Fruit fly (Drosophila melanogaster) whole organism, embryonic: ENCODE measurements around the gene Ccp84Ac.

Experiments
- Ada2b ChIP-seq: fragments of 200-800 bp; sonication (Bioruptor generic); IDR thresholded peaks from 2 replicates; pipeline ENCODE4 v1.3.6; 2022; ENCODE audit warnings: missing biosample characterization, missing genetic modification characterization
- Bteb2 ChIP-seq: fragments of 200-800 bp; sonication (Bioruptor generic); optimal IDR thresholded peaks from 2 replicates; lab custom pipeline; 2016; ENCODE audit warnings: missing biosample characterization, missing genetic modification characterization
- CG10321 ChIP-seq: fragments of 200-800 bp; sonication (Bioruptor generic); IDR thresholded peaks from 2 replicates; pipeline ENCODE4 v1.3.6; 2022; ENCODE audit warnings: missing biosample characterization, missing genetic modification characterization
- CG11093 ChIP-seq: fragments of 200-800 bp; sonication (Bioruptor generic); IDR thresholded peaks from 3 replicates; pipeline ENCODE4 v1.3.6; 2022; ENCODE audit warnings: missing biosample characterization, missing genetic modification characterization
- CG11504 ChIP-seq: fragments of 200-800 bp; sonication (Bioruptor generic); optimal IDR thresholded peaks from 3 replicates; lab custom pipeline; 2019; ENCODE audit warnings: missing biosample characterization, mild to moderate bottlenecking, missing genetic modification characterization, moderate library complexity
- CG11696 ChIP-seq: fragments of 200-800 bp; sonication (Bioruptor generic); IDR thresholded peaks from 2 replicates; pipeline ENCODE4 v1.3.6; 2022; ENCODE audit warnings: missing biosample characterization, missing genetic modification characterization
- CG1233 ChIP-seq: fragments of 200-800 bp; sonication (Bioruptor generic); optimal IDR thresholded peaks from 4 replicates; lab custom pipeline; 2018; ENCODE audit warnings: missing biosample characterization, mild to moderate bottlenecking, missing genetic modification characterization
- CG15601 ChIP-seq: fragments of 200-800 bp; sonication (Bioruptor generic); optimal IDR thresholded peaks from 3 replicates; lab custom pipeline; 2019; ENCODE audit warnings: missing biosample characterization, mild to moderate bottlenecking, missing genetic modification characterization, moderate library complexity
- CG16779 ChIP-seq: fragments of 200-800 bp; sonication (Bioruptor generic); IDR thresholded peaks from 2 replicates; pipeline ENCODE4 v1.3.6; 2022; ENCODE audit warnings: missing biosample characterization, missing genetic modification characterization
- CG17912 ChIP-seq: fragments of 200-800 bp; sonication (Bioruptor generic); optimal IDR thresholded peaks from 2 replicates; lab custom pipeline; 2018; ENCODE audit warnings: missing biosample characterization, mild to moderate bottlenecking, missing genetic modification characterization
- CG18262 ChIP-seq: fragments of 200-800 bp; optimal IDR thresholded peaks from 3 replicates; lab custom pipeline; 2019; ENCODE audit warnings: missing biosample characterization, mild to moderate bottlenecking, missing genetic modification characterization, moderate library complexity
- CG2116 ChIP-seq: fragments of 200-800 bp; sonication (Bioruptor generic); optimal IDR thresholded peaks from 3 replicates; lab custom pipeline; 2018; ENCODE audit warnings: missing biosample characterization, mild to moderate bottlenecking, missing genetic modification characterization
- CG2199 ChIP-seq: fragments of 200-800 bp; sonication (Bioruptor generic); IDR thresholded peaks from 3 replicates; pipeline ENCODE4 v1.3.6; 2022; ENCODE audit warnings: missing biosample characterization, missing genetic modification characterization
- CG5245 ChIP-seq: fragments of 200-800 bp; sonication (Bioruptor generic); optimal IDR thresholded peaks from 3 replicates; lab custom pipeline; 2016; ENCODE audit warnings: missing biosample characterization, missing genetic modification characterization
- CG6272 ChIP-seq: fragments of 200-800 bp; sonication (Bioruptor generic); IDR thresholded peaks from 2 replicates; pipeline ENCODE4 v1.3.6; 2022; ENCODE audit warnings: missing biosample characterization, missing genetic modification characterization
- CG6683 ChIP-seq: fragments of 200-800 bp; sonication (Bioruptor generic); optimal IDR thresholded peaks from 2 replicates; lab custom pipeline; 2017; ENCODE audit warnings: missing biosample characterization, mild to moderate bottlenecking, missing genetic modification characterization, missing genetic modification reagents
- CG7745 ChIP-seq: fragments of 200-800 bp; sonication (Bioruptor generic); optimal IDR thresholded peaks from 2 replicates; lab custom pipeline; 2018; ENCODE audit warnings: missing biosample characterization, mild to moderate bottlenecking, missing genetic modification characterization, moderate library complexity
- CG7928 ChIP-seq: fragments of 200-800 bp; sonication (Bioruptor generic); optimal IDR thresholded peaks from 2 replicates; lab custom pipeline; 2017; ENCODE audit warnings: missing biosample characterization, mild to moderate bottlenecking, missing genetic modification characterization
- CG8478 ChIP-seq: fragments of >200 bp; optimal IDR thresholded peaks from 2 replicates; lab custom pipeline; 2018
- CkIIα-i1 ChIP-seq: fragments of 200-800 bp; sonication (Bioruptor generic); IDR thresholded peaks from 2 replicates; pipeline ENCODE4 v1.3.6; 2022; ENCODE audit warnings: missing biosample characterization, missing genetic modification characterization
- Deaf1 ChIP-seq: fragments of 200-800 bp; optimal IDR thresholded peaks from 3 replicates; lab custom pipeline; 2019; ENCODE audit warnings: missing biosample characterization, mild to moderate bottlenecking, missing genetic modification characterization, moderate library complexity
- E2f2 ChIP-seq: fragments of 200-800 bp; sonication (Bioruptor generic); IDR thresholded peaks from 2 replicates; pipeline ENCODE4 v1.3.6; 2022; ENCODE audit warnings: missing biosample characterization, missing genetic modification characterization
- Eip74EF ChIP-seq, 2 experiments: fragments of 200-800 bp in 1 of 2; fragments of >200 bp in 1 of 2; sonication (Bioruptor generic) in 1 of 2; optimal IDR thresholded peaks; 2 replicates each; lab custom pipeline; 2017 to 2019; ENCODE audit warnings: missing biosample characterization in 2 of 2, missing genetic modification characterization in 2 of 2, mild to moderate bottlenecking in 1 of 2, moderate library complexity in 1 of 2
- H15 ChIP-seq: fragments of 200-800 bp; sonication (Bioruptor generic); IDR thresholded peaks from 3 replicates; pipeline ENCODE4 v1.3.6; 2022; ENCODE audit warnings: missing biosample characterization, missing genetic modification characterization
- Jarid2 ChIP-seq: fragments of 200-800 bp; sonication (Bioruptor generic); optimal IDR thresholded peaks from 3 replicates; lab custom pipeline; 2017; ENCODE audit warnings: mild to moderate bottlenecking, missing biosample characterization, missing genetic modification reagents, missing genetic modification characterization
- Kr ChIP-seq: fragments of 200-800 bp; sonication (Bioruptor generic); optimal IDR thresholded peaks from 2 replicates; lab custom pipeline; 2017; ENCODE audit warnings: missing biosample characterization, mild to moderate bottlenecking, missing genetic modification characterization
- Med ChIP-seq: fragments of 200-800 bp; sonication (Bioruptor generic); peaks from one replicate; lab custom pipeline; 2016; ENCODE audit warnings: missing biosample characterization, missing genetic modification characterization, mild to moderate bottlenecking, inconsistent platforms, moderate library complexity
- Mrtf ChIP-seq: fragments of 200-800 bp; sonication (Bioruptor generic); IDR thresholded peaks from 3 replicates; pipeline ENCODE4 v1.3.6; 2022; ENCODE audit warnings: missing biosample characterization, missing genetic modification characterization
- Scr ChIP-seq: fragments of 200-800 bp; sonication (Bioruptor generic); IDR thresholded peaks from 2 replicates; pipeline ENCODE4 v1.3.6; 2022; ENCODE audit warnings: missing biosample characterization, missing genetic modification characterization; ENCODE audit not compliant: partially characterized antibody
- Sry-β ChIP-seq: fragments of 200-800 bp; sonication (Bioruptor generic); optimal IDR thresholded peaks from 2 replicates; lab custom pipeline; 2018; ENCODE audit warnings: missing biosample characterization, mild to moderate bottlenecking, missing genetic modification characterization, moderate library complexity
- Taf1 ChIP-seq: fragments of 200-800 bp; sonication (Bioruptor generic); IDR thresholded peaks from 2 replicates; pipeline ENCODE4 v1.3.6; 2022; ENCODE audit warnings: missing biosample characterization, missing genetic modification characterization
- Usf ChIP-seq: fragments of 200-800 bp; sonication (Bioruptor generic); optimal IDR thresholded peaks from 2 replicates; lab custom pipeline; 2017; ENCODE audit warnings: missing genotype, missing biosample characterization, missing genetic modification characterization
- ato ChIP-seq: fragments of 200-800 bp; sonication (Bioruptor generic); IDR thresholded peaks from 2 replicates; pipeline ENCODE4 v1.3.6; 2022; ENCODE audit warnings: missing biosample characterization, missing genetic modification characterization; ENCODE audit not compliant: partially characterized antibody
- cad ChIP-seq: fragments of >200 bp; optimal IDR thresholded peaks from 2 replicates; lab custom pipeline; 2017; ENCODE audit warnings: missing biosample characterization, missing genetic modification characterization
- dysf ChIP-seq: fragments of 200-800 bp; sonication (Bioruptor generic); IDR thresholded peaks from 3 replicates; pipeline ENCODE4 v1.3.6; 2022; ENCODE audit warnings: missing biosample characterization, missing genetic modification characterization
- fd96Cb ChIP-seq: fragments of 200-800 bp; sonication (Bioruptor generic); optimal IDR thresholded peaks from 2 replicates; lab custom pipeline; 2018; ENCODE audit warnings: missing biosample characterization, mild to moderate bottlenecking, missing genetic modification characterization, moderate library complexity
- gce ChIP-seq: fragments of 200-800 bp; sonication (Bioruptor generic); IDR thresholded peaks from 3 replicates; pipeline ENCODE4 v1.3.6; 2022; ENCODE audit warnings: missing biosample characterization, missing genetic modification characterization
- hb ChIP-seq: fragments of 200-800 bp; sonication (Bioruptor generic); IDR thresholded peaks from 3 replicates; pipeline ENCODE4 v1.3.6; 2022; ENCODE audit warnings: missing biosample characterization, missing genetic modification characterization; ENCODE audit not compliant: partially characterized antibody
- inv ChIP-seq: fragments of 200-800 bp; sonication (Bioruptor generic); IDR thresholded peaks from 2 replicates; pipeline ENCODE4 v1.3.6; 2022; ENCODE audit warnings: missing biosample characterization, missing genetic modification characterization; ENCODE audit not compliant: partially characterized antibody
- lilli ChIP-seq: fragments of 200-800 bp; sonication (Bioruptor generic); optimal IDR thresholded peaks from 3 replicates; lab custom pipeline; 2016; ENCODE audit warnings: missing biosample characterization, missing genetic modification characterization
- pnt ChIP-seq: fragments of 200-800 bp; sonication (Bioruptor generic); optimal IDR thresholded peaks from 3 replicates; lab custom pipeline; 2016; ENCODE audit warnings: missing biosample characterization, missing genetic modification characterization
- psq ChIP-seq: fragments of 200-800 bp; sonication (Bioruptor generic); optimal IDR thresholded peaks from 2 replicates; lab custom pipeline; 2017; ENCODE audit warnings: missing biosample characterization, missing genetic modification characterization
- pum ChIP-seq: fragments of 200-800 bp; sonication (Bioruptor generic); optimal IDR thresholded peaks from 2 replicates; lab custom pipeline; 2016; ENCODE audit warnings: missing biosample characterization, missing genetic modification characterization
- rib ChIP-seq: fragments of 200-800 bp; sonication (Bioruptor generic); IDR thresholded peaks from 2 replicates; pipeline ENCODE4 v1.3.6; 2022; ENCODE audit warnings: missing biosample characterization, missing genetic modification characterization
- run ChIP-seq: fragments of 200-800 bp; sonication (Bioruptor generic); optimal IDR thresholded peaks from 3 replicates; lab custom pipeline; 2018; ENCODE audit warnings: missing biosample characterization, mild to moderate bottlenecking, missing genetic modification characterization
- sens-2 ChIP-seq: fragments of 200-800 bp; sonication (Bioruptor generic); IDR thresholded peaks from 2 replicates; pipeline ENCODE4 v1.3.6; 2022; ENCODE audit warnings: missing biosample characterization, missing genetic modification characterization
- sima ChIP-seq: fragments of 200-800 bp; sonication (Bioruptor generic); optimal IDR thresholded peaks from 2 replicates; lab custom pipeline; 2016; ENCODE audit warnings: missing biosample characterization, missing genetic modification characterization
- sna ChIP-seq: fragments of 200-800 bp; sonication (Bioruptor generic); IDR thresholded peaks from 2 replicates; pipeline ENCODE4 v1.3.6; 2022; ENCODE audit warnings: missing biosample characterization, missing genetic modification characterization; ENCODE audit not compliant: partially characterized antibody
- sob ChIP-seq: fragments of 200-800 bp; sonication (Bioruptor generic); IDR thresholded peaks from 2 replicates; pipeline ENCODE4 v1.3.6; 2022; ENCODE audit warnings: missing biosample characterization, missing genetic modification characterization
- sqz ChIP-seq: fragments of 200-800 bp; sonication (Bioruptor generic); optimal IDR thresholded peaks from 3 replicates; lab custom pipeline; 2018; ENCODE audit warnings: missing biosample characterization, mild to moderate bottlenecking, missing genetic modification characterization
- sr ChIP-seq: fragments of 200-800 bp; sonication (Bioruptor generic); IDR thresholded peaks from 3 replicates; pipeline ENCODE4 v1.3.6; 2022; ENCODE audit warnings: missing biosample characterization, missing genetic modification characterization
- zfh2 ChIP-seq: fragments of 200-800 bp; sonication (Bioruptor generic); optimal IDR thresholded peaks from 2 replicates; lab custom pipeline; 2016; ENCODE audit warnings: missing biosample characterization, missing genetic modification characterization

The Ccp84Ac gene

dm6 chr3R:6665117-6665654 lies 30.9 kb downstream of the Ccp84Ac start:
- TF ChIP-seq CG2199 (GFP tag; lab: Robert Waterston, UW) = 0 out of 3 replicates have a peak, but pooled peaks have one; percentile 51
- no peak for TF ChIP-seq Deaf1
- no peak for TF ChIP-seq sr (GFP tag; lab: Robert Waterston, UW)
- TF ChIP-seq CG17912 = no peak
- TF ChIP-seq CkIIα-i1 (GFP tag; lab: Robert Waterston, UW) = no peak
- TF ChIP-seq sna (GFP tag; lab: Robert Waterston, UW) = no peak
- TF ChIP-seq CG8478 = no peak
- no peak for TF ChIP-seq CG6683
- peak; percentile 55 for TF ChIP-seq CG18262 (tag; lab: Kevin White, UChicago)
- no peak for TF ChIP-seq CG11093 (GFP tag; lab: Robert Waterston, UW)
- TF ChIP-seq hb (GFP tag; lab: Robert Waterston, UW) = no peak
- peak; percentile 57 for TF ChIP-seq Kr (GFP tag; lab: Kevin White, UChicago)
- no peak for TF ChIP-seq Eip74EF (GFP tag; optimal IDR thresholded peaks at IDR 0.05; lab: Kevin White, UChicago)
- TF ChIP-seq Taf1 (GFP tag; lab: Robert Waterston, UW) = no peak
- TF ChIP-seq ato (GFP tag; lab: Robert Waterston, UW) = no peak
- no peak for TF ChIP-seq CG7928 (GFP tag; lab: Kevin White, UChicago)
- no peak for TF ChIP-seq inv (GFP tag; lab: Robert Waterston, UW)
- peak; percentile 52 for TF ChIP-seq CG15601 (tag; lab: Kevin White, UChicago)
- peak; percentile 3 for TF ChIP-seq Jarid2 (GFP tag; lab: Kevin White, UChicago)
- no peak for TF ChIP-seq CG16779
- TF ChIP-seq gce = no peak; the same call in 2 of the 3 replicates
- 0 out of 2 replicates have a peak, but pooled peaks have one; percentile 15 for TF ChIP-seq sens-2
- TF ChIP-seq E2f2 (GFP tag; lab: Robert Waterston, UW) = no peak
- TF ChIP-seq run (tag; lab: Kevin White, UChicago) = no peak
- no peak for TF ChIP-seq lilli
- no peak for TF ChIP-seq sima (GFP tag; lab: Kevin White, UChicago)
- no peak for TF ChIP-seq sqz (GFP tag; lab: Kevin White, UChicago)
- TF ChIP-seq CG11696 (GFP tag; lab: Robert Waterston, UW) = no peak
- no peak for TF ChIP-seq sob (GFP tag; lab: Robert Waterston, UW)
- TF ChIP-seq H15 (GFP tag; lab: Robert Waterston, UW) = 0 out of 3 replicates have a peak, but pooled peaks have one; percentile 21
- TF ChIP-seq CG1233 (GFP tag; lab: Kevin White, UChicago) = peak; percentile 31
- no peak for TF ChIP-seq CG2116 (GFP tag; lab: Kevin White, UChicago)
- TF ChIP-seq zfh2 (GFP tag; lab: Kevin White, UChicago) = no peak
- no peak for TF ChIP-seq Sry-β (GFP tag; lab: Kevin White, UChicago)
- no peak for TF ChIP-seq CG6272 (GFP tag; lab: Robert Waterston, UW)
- no peak for TF ChIP-seq CG5245 (GFP tag; lab: Kevin White, UChicago)
- TF ChIP-seq pnt (GFP tag; lab: Kevin White, UChicago) = no peak
- TF ChIP-seq rib (GFP tag; lab: Robert Waterston, UW) = no peak
- no peak for TF ChIP-seq Bteb2
- no peak for TF ChIP-seq CG10321 (GFP tag; lab: Robert Waterston, UW)
- TF ChIP-seq psq (GFP tag; lab: Kevin White, UChicago) = no peak
- TF ChIP-seq cad (GFP tag; lab: Kevin White, UChicago) = no peak
- TF ChIP-seq Mrtf = no peak
- TF ChIP-seq Med (GFP tag; lab: Kevin White, UChicago) = peak; percentile 17
- TF ChIP-seq pum (GFP tag; lab: Kevin White, UChicago) = no peak
- TF ChIP-seq Ada2b = no peak
- TF ChIP-seq Usf (GFP tag; lab: Kevin White, UChicago) = peak; percentile 36
- no peak for TF ChIP-seq CG11504 (tag; lab: Kevin White, UChicago)
- TF ChIP-seq CG7745 (tag; lab: Kevin White, UChicago) = no peak
- no peak for TF ChIP-seq dysf (GFP tag; lab: Robert Waterston, UW)
- no peak for TF ChIP-seq fd96Cb (tag; lab: Kevin White, UChicago)
- TF ChIP-seq Scr (GFP tag; lab: Robert Waterston, UW) = no peak
